Worm (Caenorhabditis elegans) whole organism, young adult: ENCODE data around the gene F42C5.4.

ENCODE experiments used
- F37B4.10 ChIP-seq: fragments of 200-800 bp; sonication (Bioruptor generic); IDR thresholded peaks from 2 replicates; pipeline ENCODE4 v1.3.6; 2022; ENCODE audit warnings: missing genetic modification characterization, missing compliant biosample characterization
- aptf-3 ChIP-seq: fragments of 200-800 bp; sonication (Bioruptor generic); IDR thresholded peaks from 2 replicates; pipeline ENCODE4 v1.3.6; 2022; ENCODE audit warnings: missing genetic modification characterization, missing compliant biosample characterization
- die-1 ChIP-seq: sonication (generic microtip); optimal IDR thresholded peaks from 2 replicates; lab custom pipeline; 2016; ENCODE audit warnings: missing genotype, mild to moderate bottlenecking, missing genetic modification characterization, missing compliant biosample characterization
- fkh-3 ChIP-seq: sonication (generic microtip); optimal IDR thresholded peaks from 2 replicates; lab custom pipeline; 2016; ENCODE audit warnings: mild to moderate bottlenecking, missing genetic modification characterization, missing compliant biosample characterization
- nfya-1 ChIP-seq: sonication (generic microtip); optimal IDR thresholded peaks from 2 replicates; lab custom pipeline; 2017; ENCODE audit warnings: antibody characterized with exemption, missing compliant biosample characterization, missing genetic modification characterization, borderline replicate concordance; ENCODE audit not compliant: insufficient read depth
- nhr-80 ChIP-seq: sonication (generic microtip); optimal IDR thresholded peaks from 2 replicates; lab custom pipeline; 2016; ENCODE audit warnings: missing genetic modification characterization, missing compliant biosample characterization
- snpc-4 ChIP-seq, 5 experiments: fragments of 150-350 bp in 1 of 5; sonication (generic microtip) in 4 of 5; optimal IDR thresholded peaks; 2 replicates each; lab custom pipeline; 2014 to 2018; ENCODE audit warnings: missing genetic modification characterization in 5 of 5, missing biosample characterization in 3 of 5, antibody characterized with exemption in 2 of 5, mild to moderate bottlenecking in 2 of 5, missing compliant biosample characterization in 2 of 5, missing genotype in 2 of 5, moderate library complexity in 2 of 5, missing genetic modification reagents in 1 of 5

ce11 chrIV:7320688-7321087, 28.8 kb upstream of the F42C5.4 start:
- TF ChIP-seq aptf-3 (GFP tag; lab: Robert Waterston, UW) (no peak), die-1 (tag; lab: Kevin White, UChicago) (no peak), F37B4.10 (GFP tag; lab: Robert Waterston, UW) (no peak), fkh-3 (tag; lab: Kevin White, UChicago) (no peak), nhr-80 (tag; lab: Kevin White, UChicago) (no peak), snpc-4 (GFP tag; optimal IDR thresholded peaks at IDR 0.05; lab: Kevin White, UChicago) (no peak), snpc-4 (tag; optimal IDR thresholded peaks at IDR 0.05; lab: Kevin White, UChicago) (no peak), nfya-1 (tag; lab: Kevin White, UChicago) (no peak)
